In genomic region chrX:4106756-4107155, dm6 we compare ENCODE assay signal across 1 fruit fly cellular context.
TF ChIP-seq lines count a peak whose summit lies in the region.

No protein-coding gene starts in this region.

TF ChIP-seq in whole organism, embryonic, 481 proteins besides CTCF, POLR2A, EP300 and RAD21 (continued from another document and continues in another):
- TF ChIP-seq CG10979 (tag; optimal IDR thresholded peaks at IDR 0.05; lab: Kevin White, UChicago) (peak; percentile 60), CG10321 (GFP tag; IDR thresholded peaks at IDR 0.05; lab: Robert Waterston, UW) (no peak), Scr (GFP tag; IDR thresholded peaks at IDR 0.05; lab: Robert Waterston, UW; ENCODE audit: partially characterized antibody) (no peak), Med (GFP tag; lab: Kevin White, UChicago) (peak; percentile 82), zfh2 (GFP tag; optimal IDR thresholded peaks at IDR 0.05; lab: Kevin White, UChicago) (no peak), Ets65A (GFP tag; lab: Kevin White, UChicago) (peak; percentile 93), cg (GFP tag; optimal IDR thresholded peaks at IDR 0.05; lab: Kevin White, UChicago) (no peak), exex (tag; optimal IDR thresholded peaks at IDR 0.05; lab: Kevin White, UChicago) (no peak), D19A (tag; optimal IDR thresholded peaks at IDR 0.05; lab: Kevin White, UChicago) (peak; percentile 29), CG13296 (GFP tag; optimal IDR thresholded peaks at IDR 0.05; lab: Kevin White, UChicago) (no peak), tgo (GFP tag; IDR thresholded peaks at IDR 0.05; lab: Robert Waterston, UW) (no peak), gsb-n (tag; optimal IDR thresholded peaks at IDR 0.05; lab: Kevin White, UChicago) (peak; percentile 28), chm (GFP tag; IDR thresholded peaks at IDR 0.05; lab: Robert Waterston, UW) (no peak), CG4424 (GFP tag; optimal IDR thresholded peaks at IDR 0.05; lab: Kevin White, UChicago) (peak; percentile 36), CG10274 (GFP tag; optimal IDR thresholded peaks at IDR 0.05; lab: Kevin White, UChicago) (peak; percentile 7), Atf-2 (GFP tag; optimal IDR thresholded peaks at IDR 0.05; lab: Kevin White, UChicago) (no peak), H15 (GFP tag; IDR thresholded peaks at IDR 0.05; lab: Robert Waterston, UW) (no peak), org-1 (GFP tag; optimal IDR thresholded peaks at IDR 0.05; lab: Kevin White, UChicago) (peak; percentile 50), TFAM (GFP tag; optimal IDR thresholded peaks at IDR 0.05; lab: Kevin White, UChicago) (no peak), lmd (GFP tag; IDR thresholded peaks at IDR 0.05; lab: Robert Waterston, UW) (0 out of 2 replicates have a peak, but pooled peaks have one; percentile 4), Xrp1 (GFP tag; IDR thresholded peaks at IDR 0.05; lab: Robert Waterston, UW) (peak; percentile 37; the same call in 1 of the 2 replicates), eve (GFP tag; optimal IDR thresholded peaks at IDR 0.05; lab: Kevin White, UChicago) (no peak), vvl (GFP tag; IDR thresholded peaks at IDR 0.05; lab: Robert Waterston, UW) (no peak), CoRest (tag; optimal IDR thresholded peaks at IDR 0.05; lab: Kevin White, UChicago) (peak; percentile 29), CG15696 (tag; optimal IDR thresholded peaks at IDR 0.05; lab: Kevin White, UChicago) (peak; percentile 24), bcd (GFP tag; optimal IDR thresholded peaks at IDR 0.05; lab: Kevin White, UChicago) (peak; percentile 21), CG1647 (GFP tag; optimal IDR thresholded peaks at IDR 0.05; lab: Kevin White, UChicago) (no peak), CG31388 (GFP tag; optimal IDR thresholded peaks at IDR 0.05; lab: Kevin White, UChicago) (no peak), CG15601 (tag; optimal IDR thresholded peaks at IDR 0.05; lab: Kevin White, UChicago) (peak; percentile 2), row (GFP tag; IDR thresholded peaks at IDR 0.05; lab: Robert Waterston, UW) (peak; percentile 41; the same call in 2 of the 3 replicates), CG6689 (GFP tag; IDR thresholded peaks at IDR 0.05; lab: Robert Waterston, UW) (peak; percentile 52), ttk (GFP tag; IDR thresholded peaks at IDR 0.05; lab: Robert Waterston, UW) (no peak), Fer1 (GFP tag; optimal IDR thresholded peaks at IDR 0.05; lab: Kevin White, UChicago) (peak; percentile 25), CG7786 (GFP tag; optimal IDR thresholded peaks at IDR 0.05; lab: Kevin White, UChicago) (peak; percentile 42), Pdp1 (GFP tag; optimal IDR thresholded peaks at IDR 0.05; lab: Kevin White, UChicago) (peak in 1 of 2 experiments; percentile 8), salm (tag; optimal IDR thresholded peaks at IDR 0.05; lab: Kevin White, UChicago) (no peak), CG10543 (GFP tag; optimal IDR thresholded peaks at IDR 0.05; lab: Kevin White, UChicago) (no peak), CG32532 (GFP tag; IDR thresholded peaks at IDR 0.05; lab: Robert Waterston, UW) (peak; percentile 40; the same call in 1 of the 2 replicates), pum (GFP tag; optimal IDR thresholded peaks at IDR 0.05; lab: Kevin White, UChicago) (peak; percentile 25), pfk (GFP tag; optimal IDR thresholded peaks at IDR 0.05; lab: Kevin White, UChicago) (no peak), nerfin-2 (GFP tag; IDR thresholded peaks at IDR 0.05; lab: Robert Waterston, UW; ENCODE audit: partially characterized antibody) (no peak), GATAe (GFP tag; conservative IDR thresholded peaks at IDR 0.05; lab: Robert Waterston, UW) (no peak), sug (tag; optimal IDR thresholded peaks at IDR 0.05; lab: Kevin White, UChicago) (no peak), Dp (GFP tag; optimal IDR thresholded peaks at IDR 0.05; lab: Kevin White, UChicago) (no peak), CG4404 (GFP tag; IDR thresholded peaks at IDR 0.05; lab: Robert Waterston, UW) (peak; percentile 34; the same call in 1 of the 2 replicates), Blimp-1 (GFP tag; optimal IDR thresholded peaks at IDR 0.05; lab: Kevin White, UChicago) (peak; percentile 28), Sry-β (GFP tag; optimal IDR thresholded peaks at IDR 0.05; lab: Kevin White, UChicago) (no peak), CG11504 (tag; optimal IDR thresholded peaks at IDR 0.05; lab: Kevin White, UChicago) (peak; percentile 51), esg (GFP tag; conservative IDR thresholded peaks at IDR 0.05; lab: Robert Waterston, UW) (0 out of 2 replicates have a peak, but pooled peaks have one; percentile 6), CG33213 (GFP tag; optimal IDR thresholded peaks at IDR 0.05; lab: Kevin White, UChicago) (no peak), CG8924 (tag; optimal IDR thresholded peaks at IDR 0.05; lab: Kevin White, UChicago) (peak; percentile 44), ro (GFP tag; IDR thresholded peaks at IDR 0.05; lab: Robert Waterston, UW) (no peak), HmgD (GFP tag; optimal IDR thresholded peaks at IDR 0.05; lab: Kevin White, UChicago) (no peak), sr (GFP tag; IDR thresholded peaks at IDR 0.05; lab: Robert Waterston, UW) (no peak), gfzf (GFP tag; optimal IDR thresholded peaks at IDR 0.05; lab: Kevin White, UChicago) (no peak), amos (GFP tag; IDR thresholded peaks at IDR 0.05; lab: Robert Waterston, UW; ENCODE audit: partially characterized antibody) (no peak), CG13775 (GFP tag; optimal IDR thresholded peaks at IDR 0.05; lab: Kevin White, UChicago) (peak; percentile 9), CG6765 (GFP tag; optimal IDR thresholded peaks at IDR 0.05; lab: Kevin White, UChicago) (no peak), lab (GFP tag; optimal IDR thresholded peaks at IDR 0.05; lab: Kevin White, UChicago) (peak; percentile 36), ase (GFP tag; IDR thresholded peaks at IDR 0.05; lab: Robert Waterston, UW) (no peak), cwo (GFP tag; optimal IDR thresholded peaks at IDR 0.05; lab: Kevin White, UChicago) (no peak), Ravus (GFP tag; IDR thresholded peaks at IDR 0.05; lab: Robert Waterston, UW) (no peak), sob (GFP tag; IDR thresholded peaks at IDR 0.05; lab: Robert Waterston, UW) (0 out of 2 replicates have a peak, but pooled peaks have one; percentile 28), schlank (tag; optimal IDR thresholded peaks at IDR 0.05; lab: Kevin White, UChicago) (no peak), Hr51 (GFP tag; optimal IDR thresholded peaks at IDR 0.05; lab: Kevin White, UChicago) (peak in 1 of 2 experiments; percentile 19), disco-r (GFP tag; optimal IDR thresholded peaks at IDR 0.05; lab: Kevin White, UChicago) (no peak), sd (tag; optimal IDR thresholded peaks at IDR 0.05; lab: Kevin White, UChicago) (no peak), zfh1 (GFP tag; IDR thresholded peaks at IDR 0.05; lab: Robert Waterston, UW) (0 out of 3 replicates have a peak, but pooled peaks have one; percentile 10), dysf (GFP tag; IDR thresholded peaks at IDR 0.05; lab: Robert Waterston, UW) (peak; percentile 35; the same call in 2 of the 3 replicates), CG5245 (GFP tag; optimal IDR thresholded peaks at IDR 0.05; lab: Kevin White, UChicago) (no peak), NfI (GFP tag; optimal IDR thresholded peaks at IDR 0.05; lab: Kevin White, UChicago) (no peak), Antp (GFP tag; optimal IDR thresholded peaks at IDR 0.05; lab: Kevin White, UChicago) (peak; percentile 26), Awh (GFP tag; IDR thresholded peaks at IDR 0.05; lab: Robert Waterston, UW) (no peak), CkIIα-i1 (GFP tag; IDR thresholded peaks at IDR 0.05; lab: Robert Waterston, UW) (no peak), Myb (GFP tag; optimal IDR thresholded peaks at IDR 0.05; lab: Kevin White, UChicago) (no peak), CG14860 (GFP tag; IDR thresholded peaks at IDR 0.05; lab: Robert Waterston, UW; ENCODE audit: partially characterized antibody) (no peak), Eip74EF (GFP tag; optimal IDR thresholded peaks at IDR 0.05; lab: Kevin White, UChicago) (no peak), CG3163 (GFP tag; optimal IDR thresholded peaks at IDR 0.05; lab: Kevin White, UChicago) (no peak), Chrac-16 (GFP tag; optimal IDR thresholded peaks at IDR 0.05; lab: Kevin White, UChicago) (peak; percentile 33), ind (GFP tag; optimal IDR thresholded peaks at IDR 0.05; lab: Kevin White, UChicago) (peak; percentile 27), Lim3 (GFP tag; IDR thresholded peaks at IDR 0.05; lab: Robert Waterston, UW) (no peak), CG2202 (tag; optimal IDR thresholded peaks at IDR 0.05; lab: Kevin White, UChicago) (no peak), tin (GFP tag; optimal IDR thresholded peaks at IDR 0.05; lab: Kevin White, UChicago) (no peak), CG7839 (tag; optimal IDR thresholded peaks at IDR 0.05; lab: Kevin White, UChicago) (peak; percentile 56), cato (GFP tag; optimal IDR thresholded peaks at IDR 0.05; lab: Kevin White, UChicago; ENCODE audit: borderline replicate concordance) (no peak), CG9727 (GFP tag; optimal IDR thresholded peaks at IDR 0.05; lab: Kevin White, UChicago) (peak; percentile 64), nmo (GFP tag; optimal IDR thresholded peaks at IDR 0.05; lab: Kevin White, UChicago) (peak; percentile 51), sim (GFP tag; IDR thresholded peaks at IDR 0.05; lab: Robert Waterston, UW) (no peak), Drgx (GFP tag; IDR thresholded peaks at IDR 0.05; lab: Robert Waterston, UW) (peak; percentile 67), CG1024 (GFP tag; IDR thresholded peaks at IDR 0.05; lab: Robert Waterston, UW) (no peak), Mes4 (GFP tag; optimal IDR thresholded peaks at IDR 0.05; lab: Kevin White, UChicago) (peak; percentile 13), ATbp (GFP tag; optimal IDR thresholded peaks at IDR 0.05; lab: Kevin White, UChicago) (peak; percentile 28), chif (GFP tag; optimal IDR thresholded peaks at IDR 0.05; lab: Kevin White, UChicago) (peak in 1 of 2 experiments; percentile 33), lbe (GFP tag; optimal IDR thresholded peaks at IDR 0.05; lab: Kevin White, UChicago) (no peak), CG13123 (GFP tag; optimal IDR thresholded peaks at IDR 0.05; lab: Kevin White, UChicago) (no peak), CG8944 (GFP tag; optimal IDR thresholded peaks at IDR 0.05; lab: Kevin White, UChicago) (peak; percentile 4), unpg (GFP tag; optimal IDR thresholded peaks at IDR 0.05; lab: Kevin White, UChicago) (peak; percentile 33), Hand (GFP tag; optimal IDR thresholded peaks at IDR 0.05; lab: Kevin White, UChicago) (no peak), scrt (GFP tag; optimal IDR thresholded peaks at IDR 0.05; lab: Kevin White, UChicago) (no peak), Stat92E (GFP tag; optimal IDR thresholded peaks at IDR 0.05; lab: Kevin White, UChicago) (no peak), CG33557 (GFP tag; optimal IDR thresholded peaks at IDR 0.05; lab: Kevin White, UChicago) (peak; percentile 51), Atf6 (GFP tag; IDR thresholded peaks at IDR 0.05; lab: Robert Waterston, UW) (no peak), Deaf1 (tag; optimal IDR thresholded peaks at IDR 0.05; lab: Kevin White, UChicago) (no peak), zen (tag; optimal IDR thresholded peaks at IDR 0.05; lab: Kevin White, UChicago) (peak; percentile 7), maf-S (GFP tag; optimal IDR thresholded peaks at IDR 0.05; lab: Kevin White, UChicago) (no peak), Sox100B (GFP tag; optimal IDR thresholded peaks at IDR 0.05; lab: Kevin White, UChicago) (no peak), CG17186 (GFP tag; optimal IDR thresholded peaks at IDR 0.05; lab: Kevin White, UChicago) (no peak), CG13624 (GFP tag; optimal IDR thresholded peaks at IDR 0.05; lab: Kevin White, UChicago) (no peak), CG4820 (GFP tag; optimal IDR thresholded peaks at IDR 0.05; lab: Kevin White, UChicago) (no peak), nau (GFP tag; optimal IDR thresholded peaks at IDR 0.05; lab: Kevin White, UChicago) (no peak), CG18476 (GFP tag; optimal IDR thresholded peaks at IDR 0.05; lab: Kevin White, UChicago) (no peak), jumu (GFP tag; optimal IDR thresholded peaks at IDR 0.05; lab: Kevin White, UChicago) (no peak), sc (optimal IDR thresholded peaks at IDR 0.05; lab: Kevin White, UChicago) (no peak), sc (GFP tag; optimal IDR thresholded peaks at IDR 0.05; lab: Kevin White, UChicago) (peak; percentile 3), CG1603 (tag; optimal IDR thresholded peaks at IDR 0.05; lab: Kevin White, UChicago) (peak; percentile 51), CG30403 (GFP tag; optimal IDR thresholded peaks at IDR 0.05; lab: Kevin White, UChicago) (peak; percentile 34), toy (GFP tag; IDR thresholded peaks at IDR 0.05; lab: Robert Waterston, UW) (no peak), dmrt11E (tag; optimal IDR thresholded peaks at IDR 0.05; lab: Kevin White, UChicago) (peak; percentile 57), Oli (tag; optimal IDR thresholded peaks at IDR 0.05; lab: Kevin White, UChicago) (peak; percentile 37), CG9437 (GFP tag; optimal IDR thresholded peaks at IDR 0.05; lab: Kevin White, UChicago) (peak; percentile 6), ham (GFP tag; IDR thresholded peaks at IDR 0.05; lab: Robert Waterston, UW) (no peak), Fer2 (tag; optimal IDR thresholded peaks at IDR 0.05; lab: Kevin White, UChicago) (no peak), CG16815 (GFP tag; optimal IDR thresholded peaks at IDR 0.05; lab: Kevin White, UChicago) (peak; percentile 29), CG9817 (tag; optimal IDR thresholded peaks at IDR 0.05; lab: Kevin White, UChicago) (no peak), run (tag; optimal IDR thresholded peaks at IDR 0.05; lab: Kevin White, UChicago) (no peak), CG8290 (GFP tag; optimal IDR thresholded peaks at IDR 0.05; lab: Kevin White, UChicago) (no peak), CG8290 (tag; optimal IDR thresholded peaks at IDR 0.05; lab: Kevin White, UChicago) (peak in 1 of 2 experiments; percentile 35), CG17361 (GFP tag; IDR thresholded peaks at IDR 0.05; lab: Robert Waterston, UW) (no peak), jing (GFP tag; optimal IDR thresholded peaks at IDR 0.05; lab: Kevin White, UChicago) (no peak), CG18262 (tag; optimal IDR thresholded peaks at IDR 0.05; lab: Kevin White, UChicago) (peak; percentile 63), CG12391 (tag; optimal IDR thresholded peaks at IDR 0.05; lab: Kevin White, UChicago) (peak; percentile 20), sqz (GFP tag; optimal IDR thresholded peaks at IDR 0.05; lab: Kevin White, UChicago) (no peak), sens (GFP tag; lab: Kevin White, UChicago) (peak; percentile 89), CG10959 (GFP tag; IDR thresholded peaks at IDR 0.05; lab: Robert Waterston, UW) (no peak), inv (GFP tag; IDR thresholded peaks at IDR 0.05; lab: Robert Waterston, UW; ENCODE audit: partially characterized antibody) (no peak), CG6254 (GFP tag; optimal IDR thresholded peaks at IDR 0.05; lab: Kevin White, UChicago) (peak; percentile 14)
